Worm (Caenorhabditis elegans) whole organism, midembryonic: ENCODE results near the gene fbxb-61.
"Not testable (repeated sequence)": the region's sequence is repeated elsewhere in the genome, so short reads cannot be mapped to it uniquely, and the experiment has no call there.

Experiments used
- T22C8.4 ChIP-seq: fragments of 200-800 bp; sonication (Bioruptor generic); IDR thresholded peaks from 2 replicates; pipeline ENCODE4 v1.3.6; 2022; ENCODE audit warnings: missing genetic modification characterization, missing compliant biosample characterization
- cog-1 ChIP-seq: sonication (generic microtip); optimal IDR thresholded peaks from 2 replicates; lab custom pipeline; 2016; ENCODE audit warnings: missing genetic modification characterization, missing compliant biosample characterization
- flt-1 ChIP-seq: fragments of 200-800 bp; sonication (Bioruptor generic); IDR thresholded peaks from 2 replicates; pipeline ENCODE4 v1.3.6; 2022; ENCODE audit warnings: missing genetic modification characterization, missing compliant biosample characterization
- klf-2 ChIP-seq: fragments of 200-800 bp; sonication (Bioruptor generic); conservative IDR thresholded peaks from 2 replicates; pipeline ENCODE4 v1.3.6; 2022; ENCODE audit warnings: missing genetic modification reagents, missing genetic modification characterization, missing compliant biosample characterization
- med-1 ChIP-seq: sonication (generic microtip); optimal IDR thresholded peaks from 2 replicates; lab custom pipeline; 2017; ENCODE audit warnings: missing genetic modification characterization, mild to moderate bottlenecking, missing compliant biosample characterization, antibody characterized with exemption, missing genetic modification reagents; ENCODE audit not compliant: insufficient read depth
- ref-1 ChIP-seq: fragments of 200-800 bp; sonication (Bioruptor generic); conservative IDR thresholded peaks from 2 replicates; pipeline ENCODE4 v1.3.6; 2022; ENCODE audit warnings: missing genetic modification reagents, missing genetic modification characterization, missing compliant biosample characterization
- tab-1 ChIP-seq: fragments of 200-800 bp; sonication (Bioruptor generic); IDR thresholded peaks from 2 replicates; pipeline ENCODE4 v1.3.6; 2022; ENCODE audit warnings: missing genetic modification characterization, missing compliant biosample characterization
- ztf-23 ChIP-seq: fragments of 200-800 bp; sonication (Bioruptor generic); IDR thresholded peaks from 2 replicates; pipeline ENCODE4 v1.3.6; 2022; ENCODE audit warnings: missing genetic modification reagents, missing genetic modification characterization, missing compliant biosample characterization
- ztf-29 ChIP-seq: fragments of 200-800 bp; sonication (Bioruptor generic); IDR thresholded peaks from 2 replicates; pipeline ENCODE4 v1.3.6; 2022; ENCODE audit warnings: missing genetic modification reagents, missing genetic modification characterization, missing compliant biosample characterization

The fbxb-61 gene

ce11 chrV:19303589-19304174 is at the start of gene fbxb-61, which contains the start of gene fbxb-63:
Gene fbxb-61 (plus strand): TSS chrV:19304124.
Gene fbxb-63 (minus strand): TSS chrV:19303730.
- no peak for TF ChIP-seq tab-1 (GFP tag; lab: Robert Waterston, UW)
- TF ChIP-seq T22C8.4 (GFP tag; lab: Robert Waterston, UW), result peak; percentile 63; the same call in 1 of the 2 replicates

ce11 chrV:19257653-19258052 is 46.3 kb upstream of the fbxb-61 start, which contains the start of gene F21D9.3:
Gene F21D9.3 (minus strand): TSS chrV:19257753.
- TF ChIP-seq tab-1 (GFP tag; lab: Robert Waterston, UW) (no peak), ztf-23 (GFP tag; lab: Robert Waterston, UW) (no peak), T22C8.4 (GFP tag; lab: Robert Waterston, UW) (no peak), klf-2 (no peak), ztf-29 (no peak), cog-1 (tag; lab: Kevin White, UChicago) (no peak), flt-1 (GFP tag; lab: Robert Waterston, UW) (no peak), ref-1 (GFP tag; lab: Robert Waterston, UW) (no peak), med-1 (GFP tag; lab: Kevin White, UChicago) (no peak)

ce11 chrV:19259403-19259802 is 44.5 kb upstream of the fbxb-61 start:
- TF ChIP-seq T22C8.4 (GFP tag; lab: Robert Waterston, UW), result no peak

- TF ChIP-seq ztf-29 (no peak), cog-1 (tag; lab: Kevin White, UChicago) (no peak), ref-1 (GFP tag; lab: Robert Waterston, UW) (no peak), klf-2 (no peak), flt-1 (GFP tag; lab: Robert Waterston, UW) (no peak), T22C8.4 (GFP tag; lab: Robert Waterston, UW) (no peak)
Observed at ce11 chrV:19260686-19261085, 43.2 kb upstream of the fbxb-61 start.

- TF ChIP-seq tab-1 (GFP tag; lab: Robert Waterston, UW) (no peak), ref-1 (GFP tag; lab: Robert Waterston, UW) (no peak), T22C8.4 (GFP tag; lab: Robert Waterston, UW) (no peak), klf-2 (no peak), ztf-23 (GFP tag; lab: Robert Waterston, UW) (no peak), cog-1 (tag; lab: Kevin White, UChicago) (no peak), ztf-29 (no peak), med-1 (GFP tag; lab: Kevin White, UChicago) (no peak), flt-1 (GFP tag; lab: Robert Waterston, UW) (no peak)
Observed at ce11 chrV:19262349-19262748, 41.6 kb upstream of the fbxb-61 start, which contains the start of gene F21D9.2. Gene F21D9.2 (minus strand): TSS chrV:19262449.

- TF ChIP-seq flt-1 (GFP tag; lab: Robert Waterston, UW); ref-1 (GFP tag; lab: Robert Waterston, UW); med-1 (GFP tag; lab: Kevin White, UChicago): not testable (repeated sequence)
Observed at ce11 chrV:19264148-19264547, 39.8 kb upstream of the fbxb-61 start, which contains the start of gene F21D9.1. Gene F21D9.1 (plus strand): TSS chrV:19264448.

ce11 chrV:19276354-19276753 is 27.6 kb upstream of the fbxb-61 start:
- TF ChIP-seq klf-2, result no peak
- no peak for TF ChIP-seq cog-1 (tag; lab: Kevin White, UChicago)
- TF ChIP-seq ztf-29, result no peak
- no peak for TF ChIP-seq ref-1 (GFP tag; lab: Robert Waterston, UW)
- TF ChIP-seq tab-1 (GFP tag; lab: Robert Waterston, UW), result no peak
- TF ChIP-seq flt-1 (GFP tag; lab: Robert Waterston, UW), result no peak
- TF ChIP-seq T22C8.4 (GFP tag; lab: Robert Waterston, UW), result no peak
- TF ChIP-seq med-1 (GFP tag; lab: Kevin White, UChicago), result no peak
- no peak for TF ChIP-seq ztf-23 (GFP tag; lab: Robert Waterston, UW)

- TF ChIP-seq klf-2 (no peak), med-1 (GFP tag; lab: Kevin White, UChicago) (no peak), flt-1 (GFP tag; lab: Robert Waterston, UW) (no peak), tab-1 (GFP tag; lab: Robert Waterston, UW) (no peak), ztf-29 (no peak), cog-1 (tag; lab: Kevin White, UChicago) (no peak), T22C8.4 (GFP tag; lab: Robert Waterston, UW) (no peak)
Observed at ce11 chrV:19278488-19278887, 25.4 kb upstream of the fbxb-61 start.

ce11 chrV:19279888-19280287 is 24.0 kb upstream of the fbxb-61 start, which contains the start of gene F21D9.8:
Gene F21D9.8 (minus strand): TSS chrV:19279988.
- TF ChIP-seq T22C8.4 (GFP tag; lab: Robert Waterston, UW) (no peak), flt-1 (GFP tag; lab: Robert Waterston, UW) (no peak), tab-1 (GFP tag; lab: Robert Waterston, UW) (no peak), ztf-23 (GFP tag; lab: Robert Waterston, UW) (no peak), cog-1 (tag; lab: Kevin White, UChicago) (no peak), klf-2 (no peak), ztf-29 (no peak), ref-1 (GFP tag; lab: Robert Waterston, UW) (no peak), med-1 (GFP tag; lab: Kevin White, UChicago) (no peak)

- TF ChIP-seq cog-1 (tag; lab: Kevin White, UChicago) (no peak), ztf-29 (no peak), flt-1 (GFP tag; lab: Robert Waterston, UW) (no peak), T22C8.4 (GFP tag; lab: Robert Waterston, UW) (no peak), med-1 (GFP tag; lab: Kevin White, UChicago) (no peak), ztf-23 (GFP tag; lab: Robert Waterston, UW) (no peak), klf-2 (no peak), tab-1 (GFP tag; lab: Robert Waterston, UW) (no peak), ref-1 (GFP tag; lab: Robert Waterston, UW) (no peak)
Observed at ce11 chrV:19282314-19282713, 21.6 kb upstream of the fbxb-61 start, which contains the start of gene fbxb-117. Gene fbxb-117 (plus strand): TSS chrV:19282614.
